Fruit fly (Drosophila melanogaster): ENCODE measurements around the gene CG17734.

DNA sequence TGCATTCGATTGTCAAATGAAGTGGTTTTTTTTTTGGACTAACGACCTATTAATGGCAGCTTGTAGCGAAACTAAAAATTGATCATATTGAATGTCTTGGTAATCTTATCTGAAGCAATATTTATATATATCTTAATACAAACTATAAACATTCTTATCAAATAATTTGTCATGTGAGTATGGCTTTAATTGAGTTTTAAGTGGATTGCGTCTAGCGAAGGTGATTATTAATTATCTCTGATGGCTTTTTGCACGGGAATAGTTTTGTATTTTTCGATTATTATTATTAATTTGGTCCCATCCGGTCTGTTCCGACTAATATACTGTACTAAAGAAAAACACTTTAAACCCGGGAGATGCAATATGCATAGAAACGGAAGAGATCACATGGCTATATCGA, 3.1 kb upstream of the CG17734 start:
- no peak for TF ChIP-seq CG10348 (GFP tag; IDR thresholded peaks at IDR 0.05)
- no peak for TF ChIP-seq CG8159 (tag; optimal IDR thresholded peaks at IDR 0.05)
- no peak for TF ChIP-seq gl (tag; optimal IDR thresholded peaks at IDR 0.05)
- TF ChIP-seq Snoo (tag; optimal IDR thresholded peaks at IDR 0.05): no peak
- no peak for TF ChIP-seq Pif1B (GFP tag; optimal IDR thresholded peaks at IDR 0.05)
- TF ChIP-seq CG14655 (GFP tag; optimal IDR thresholded peaks at IDR 0.05): no peak
- TF ChIP-seq CG4496 (GFP tag; IDR thresholded peaks at IDR 0.05): no peak
- TF ChIP-seq D1 (tag; optimal IDR thresholded peaks at IDR 0.05): no peak
- no peak for TF ChIP-seq CG34367 (tag; optimal IDR thresholded peaks at IDR 0.05)
